Worm (Caenorhabditis elegans) whole organism, mixed stage, embryonic: ENCODE results near the gene Y116A8C.44.

ENCODE experiments used
- M03D4.4 ChIP-seq: sonication (generic microtip); optimal IDR thresholded peaks from 2 replicates; lab custom pipeline; 2017; ENCODE audit warnings: mild to moderate bottlenecking, missing genetic modification characterization, missing compliant biosample characterization
- bed-3 ChIP-seq: fragments of 200-800 bp; sonication (Bioruptor generic); optimal IDR thresholded peaks from 3 replicates; lab custom pipeline; 2018; ENCODE audit warnings: mild to moderate bottlenecking, missing genetic modification characterization, moderate library complexity, missing compliant biosample characterization
- blmp-1 ChIP-seq: fragments of 150-350 bp; optimal IDR thresholded peaks from 2 replicates; lab custom pipeline; 2014; ENCODE audit warnings: missing biosample characterization, missing genetic modification characterization
- ceh-39 ChIP-seq: fragments of 150-350 bp; optimal IDR thresholded peaks from 2 replicates; lab custom pipeline; 2014; ENCODE audit warnings: missing biosample characterization, missing genetic modification characterization
- ceh-43 ChIP-seq: fragments of 200-800 bp; sonication (Bioruptor generic); optimal IDR thresholded peaks from 2 replicates; lab custom pipeline; 2018; ENCODE audit warnings: mild to moderate bottlenecking, missing genetic modification characterization, moderate library complexity, missing compliant biosample characterization
- ceh-83 ChIP-seq: fragments of 200-800 bp; sonication (Bioruptor generic); optimal IDR thresholded peaks from 2 replicates; lab custom pipeline; 2018; ENCODE audit warnings: mild to moderate bottlenecking, missing genetic modification characterization, missing compliant biosample characterization
- ces-1 ChIP-seq: fragments of 150-350 bp; optimal IDR thresholded peaks from 2 replicates; lab custom pipeline; 2014; ENCODE audit warnings: missing biosample characterization, missing genetic modification reagents, missing genetic modification characterization
- cnd-1 ChIP-seq: fragments of 200-800 bp; sonication (Bioruptor generic); optimal IDR thresholded peaks from 2 replicates; lab custom pipeline; 2018; ENCODE audit warnings: mild to moderate bottlenecking, missing genetic modification characterization, missing compliant biosample characterization
- drap-1 ChIP-seq: fragments of 200-800 bp; sonication (Bioruptor generic); optimal IDR thresholded peaks from 3 replicates; lab custom pipeline; 2018; ENCODE audit warnings: mild to moderate bottlenecking, missing genetic modification characterization, missing compliant biosample characterization
- elt-1 ChIP-seq: sonication (generic microtip); optimal IDR thresholded peaks from 2 replicates; lab custom pipeline; 2017; ENCODE audit warnings: missing genetic modification characterization, mild to moderate bottlenecking, missing compliant biosample characterization, antibody characterized with exemption, moderate library complexity, borderline replicate concordance; ENCODE audit not compliant: insufficient read depth
- elt-3 ChIP-seq: fragments of 150-350 bp; optimal IDR thresholded peaks from 2 replicates; lab custom pipeline; 2014; ENCODE audit warnings: missing biosample characterization, missing genetic modification characterization
- flh-1 ChIP-seq: fragments of 200-800 bp; sonication (Bioruptor generic); optimal IDR thresholded peaks from 2 replicates; lab custom pipeline; 2018; ENCODE audit warnings: mild to moderate bottlenecking, missing genetic modification characterization, moderate library complexity, missing compliant biosample characterization
- ham-2 ChIP-seq: fragments of 200-800 bp; sonication (Bioruptor generic); optimal IDR thresholded peaks from 2 replicates; lab custom pipeline; 2018; ENCODE audit warnings: mild to moderate bottlenecking, missing genetic modification characterization, missing compliant biosample characterization
- hlh-1 ChIP-seq: fragments of 150-350 bp; optimal IDR thresholded peaks from 2 replicates; lab custom pipeline; 2014; ENCODE audit warnings: missing biosample characterization, missing genetic modification reagents, missing genetic modification characterization
- lin-13 ChIP-seq: fragments of 150-350 bp; optimal IDR thresholded peaks from 2 replicates; lab custom pipeline; 2014; ENCODE audit warnings: missing biosample characterization, missing genetic modification characterization
- lin-32 ChIP-seq: fragments of 200-800 bp; sonication (Bioruptor generic); optimal IDR thresholded peaks from 2 replicates; lab custom pipeline; 2018; ENCODE audit warnings: mild to moderate bottlenecking, missing genetic modification characterization, missing compliant biosample characterization
- lsy-2 ChIP-seq: fragments of 150-350 bp; optimal IDR thresholded peaks from 2 replicates; lab custom pipeline; 2014; ENCODE audit warnings: missing biosample characterization, missing genetic modification characterization
- mab-5 ChIP-seq: fragments of 150-350 bp; optimal IDR thresholded peaks from 2 replicates; lab custom pipeline; 2014; ENCODE audit warnings: missing biosample characterization, missing genetic modification characterization
- mep-1 ChIP-seq: fragments of 150-350 bp; optimal IDR thresholded peaks from 2 replicates; lab custom pipeline; 2017; ENCODE audit warnings: missing biosample characterization, missing genetic modification reagents, missing genetic modification characterization, inconsistent platforms
- mls-2 ChIP-seq: sonication (generic microtip); optimal IDR thresholded peaks from 2 replicates; lab custom pipeline; 2016; ENCODE audit warnings: mild to moderate bottlenecking, missing genetic modification characterization, moderate library complexity, missing compliant biosample characterization
- nhr-12 ChIP-seq: fragments of 150-350 bp; optimal IDR thresholded peaks from 2 replicates; lab custom pipeline; 2014; ENCODE audit warnings: missing biosample characterization, missing genetic modification characterization
- nhr-237 ChIP-seq: fragments of 150-350 bp; optimal IDR thresholded peaks from 2 replicates; lab custom pipeline; 2014; ENCODE audit warnings: missing biosample characterization, missing genetic modification characterization
- nhr-28 ChIP-seq: fragments of 150-350 bp; optimal IDR thresholded peaks from 2 replicates; lab custom pipeline; 2014; ENCODE audit warnings: missing biosample characterization, missing genetic modification characterization
- nhr-76 ChIP-seq: sonication (generic microtip); optimal IDR thresholded peaks from 2 replicates; lab custom pipeline; 2017; ENCODE audit warnings: missing biosample characterization, missing genetic modification characterization
- pha-4 ChIP-seq: fragments of 150-350 bp; optimal IDR thresholded peaks from 2 replicates; lab custom pipeline; 2018; ENCODE audit warnings: missing biosample characterization, missing genetic modification reagents, missing genetic modification characterization
- sem-2 ChIP-seq: fragments of 200-800 bp; sonication (Bioruptor generic); optimal IDR thresholded peaks from 2 replicates; lab custom pipeline; 2018; ENCODE audit warnings: mild to moderate bottlenecking, missing genetic modification characterization, missing compliant biosample characterization
- snpc-4 ChIP-seq: fragments of 150-350 bp; optimal IDR thresholded peaks from 2 replicates; lab custom pipeline; 2014; ENCODE audit warnings: missing biosample characterization, missing genetic modification characterization
- sptf-1 ChIP-seq: sonication (generic microtip); optimal IDR thresholded peaks from 2 replicates; lab custom pipeline; 2017; ENCODE audit warnings: mild to moderate bottlenecking, missing genetic modification characterization, moderate library complexity, missing compliant biosample characterization
- tbx-8 ChIP-seq: fragments of 200-800 bp; sonication (Bioruptor generic); optimal IDR thresholded peaks from 2 replicates; lab custom pipeline; 2018; ENCODE audit warnings: mild to moderate bottlenecking, missing genetic modification characterization, moderate library complexity, missing compliant biosample characterization
- unc-120 ChIP-seq: sonication (generic microtip); optimal IDR thresholded peaks from 2 replicates; lab custom pipeline; 2017; ENCODE audit warnings: missing genetic modification characterization, missing compliant biosample characterization; ENCODE audit not compliant: poor library complexity, severe bottlenecking
- unc-39 ChIP-seq: fragments of 150-350 bp; optimal IDR thresholded peaks from 2 replicates; lab custom pipeline; 2014; ENCODE audit warnings: missing biosample characterization, missing genetic modification characterization
- unc-62 ChIP-seq: fragments of 150-350 bp; optimal IDR thresholded peaks from 2 replicates; lab custom pipeline; 2014; ENCODE audit warnings: missing biosample characterization, missing genetic modification reagents, missing genetic modification characterization
- zip-8 ChIP-seq: fragments of 150-350 bp; optimal IDR thresholded peaks from 2 replicates; lab custom pipeline; 2014; ENCODE audit warnings: missing biosample characterization, missing genetic modification characterization
- ztf-11 ChIP-seq: fragments of 150-350 bp; optimal IDR thresholded peaks from 2 replicates; lab custom pipeline; 2014; ENCODE audit warnings: missing biosample characterization, missing genetic modification characterization

The Y116A8C.44 gene

DNA sequence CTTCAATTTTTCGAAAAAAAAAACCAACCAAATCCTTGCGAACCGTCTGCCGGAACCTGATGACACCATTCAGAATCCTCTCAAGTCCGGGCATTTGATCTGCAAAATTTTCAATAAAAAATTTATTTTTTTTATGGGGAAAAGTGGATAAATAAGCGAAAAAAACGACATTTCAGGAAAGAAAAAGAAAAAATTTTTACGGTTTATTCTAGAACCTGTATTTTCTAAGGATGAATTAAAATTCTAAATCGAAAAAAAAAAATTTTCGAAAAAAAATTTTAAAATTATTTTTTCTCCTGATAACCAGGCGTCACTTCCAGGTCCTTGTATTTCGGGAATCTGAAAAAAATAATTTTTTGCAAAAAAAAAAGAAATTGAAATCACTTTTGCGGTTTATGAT lies 42.2 kb upstream of the Y116A8C.44 start, which contains the start of gene bca-2:
TSS of gene bca-2 (minus strand) at position 101 of the 400 bp plus-strand sequence.
- TF ChIP-seq nhr-28 (no peak), mls-2 (tag; lab: Kevin White, UChicago) (no peak), unc-39 (no peak), unc-62 (GFP tag; lab: Kevin White, UChicago) (no peak), blmp-1 (tag; lab: Kevin White, UChicago) (no peak), flh-1 (GFP tag; lab: Kevin White, UChicago) (no peak), nhr-76 (tag; lab: Kevin White, UChicago) (no peak), ceh-83 (GFP tag; lab: Kevin White, UChicago) (no peak), pha-4 (tag; lab: Kevin White, UChicago) (no peak), ceh-39 (no peak), elt-3 (tag; lab: Kevin White, UChicago) (no peak), nhr-12 (no peak), sptf-1 (no peak), ces-1 (GFP tag; lab: Kevin White, UChicago) (no peak), cnd-1 (no peak), unc-120 (tag; lab: Kevin White, UChicago) (no peak), hlh-1 (tag; lab: Kevin White, UChicago) (no peak)

DNA sequence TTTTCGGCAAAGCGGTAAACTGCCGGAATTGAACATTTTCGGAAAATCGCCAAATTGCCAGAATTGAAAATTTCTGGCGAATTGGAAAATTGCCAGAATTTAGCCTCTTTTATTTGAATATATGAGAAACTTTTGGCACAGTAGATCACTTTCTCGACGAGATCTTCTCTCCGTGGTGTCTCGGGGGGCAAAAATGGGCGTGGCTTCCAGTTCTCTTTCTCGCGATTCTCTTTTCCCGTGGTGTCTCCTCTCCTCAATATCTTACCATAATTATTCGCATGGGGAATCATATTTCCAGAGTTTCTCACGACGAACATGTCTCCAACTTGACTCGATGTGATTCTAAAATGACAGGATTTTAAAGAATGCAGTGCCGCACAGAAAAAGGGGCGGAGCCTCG lies 41.2 kb upstream of the Y116A8C.44 start:
- no peak for TF ChIP-seq snpc-4 (tag; lab: Kevin White, UChicago)
- TF ChIP-seq ztf-11 (tag; lab: Kevin White, UChicago): no peak
- no peak for TF ChIP-seq elt-3 (tag; lab: Kevin White, UChicago)
- peak; percentile 30 for TF ChIP-seq cnd-1
- TF ChIP-seq lsy-2 (tag; lab: Kevin White, UChicago): no peak
- no peak for TF ChIP-seq hlh-1 (tag; lab: Kevin White, UChicago)
- TF ChIP-seq sptf-1: peak; percentile 18
- TF ChIP-seq, all 35 proteins: peak for 2

ce11 chrIV:17096168-17096567 lies 38.2 kb upstream of the Y116A8C.44 start, which contains the start of gene Y116A8C.27:
Gene Y116A8C.27, minus strand, starts transcription at chrIV:17096268.
- TF ChIP-seq flh-1 (GFP tag; lab: Kevin White, UChicago) (no peak), mep-1 (tag; lab: Kevin White, UChicago) (no peak), lsy-2 (tag; lab: Kevin White, UChicago) (no peak)

ce11 chrIV:17093701-17094100 lies 35.8 kb upstream of the Y116A8C.44 start, which contains the start of gene Y116A8C.29:
Gene Y116A8C.29, plus strand, starts transcription at chrIV:17094028.
- TF ChIP-seq mls-2 (tag; lab: Kevin White, UChicago) (no peak), M03D4.4 (tag; lab: Kevin White, UChicago) (no peak), ceh-43 (GFP tag; lab: Kevin White, UChicago) (no peak), zip-8 (no peak), nhr-12 (no peak), mab-5 (tag; lab: Kevin White, UChicago) (no peak), elt-3 (tag; lab: Kevin White, UChicago) (no peak), tbx-8 (GFP tag; lab: Kevin White, UChicago) (no peak)

- no peak for TF ChIP-seq mab-5 (tag; lab: Kevin White, UChicago)
- TF ChIP-seq mls-2 (tag; lab: Kevin White, UChicago): no peak
- no peak for TF ChIP-seq ces-1 (GFP tag; lab: Kevin White, UChicago)
- no peak for TF ChIP-seq elt-1
- no peak for TF ChIP-seq snpc-4 (tag; lab: Kevin White, UChicago)
- no peak for TF ChIP-seq ceh-83 (GFP tag; lab: Kevin White, UChicago)
- TF ChIP-seq mep-1 (tag; lab: Kevin White, UChicago): no peak
- TF ChIP-seq pha-4 (tag; lab: Kevin White, UChicago): no peak
Observed at ce11 chrIV:17088849-17089248, 30.9 kb upstream of the Y116A8C.44 start, which contains the start of gene Y116A8C.43. Gene Y116A8C.43, plus strand, starts transcription at chrIV:17088851.

DNA sequence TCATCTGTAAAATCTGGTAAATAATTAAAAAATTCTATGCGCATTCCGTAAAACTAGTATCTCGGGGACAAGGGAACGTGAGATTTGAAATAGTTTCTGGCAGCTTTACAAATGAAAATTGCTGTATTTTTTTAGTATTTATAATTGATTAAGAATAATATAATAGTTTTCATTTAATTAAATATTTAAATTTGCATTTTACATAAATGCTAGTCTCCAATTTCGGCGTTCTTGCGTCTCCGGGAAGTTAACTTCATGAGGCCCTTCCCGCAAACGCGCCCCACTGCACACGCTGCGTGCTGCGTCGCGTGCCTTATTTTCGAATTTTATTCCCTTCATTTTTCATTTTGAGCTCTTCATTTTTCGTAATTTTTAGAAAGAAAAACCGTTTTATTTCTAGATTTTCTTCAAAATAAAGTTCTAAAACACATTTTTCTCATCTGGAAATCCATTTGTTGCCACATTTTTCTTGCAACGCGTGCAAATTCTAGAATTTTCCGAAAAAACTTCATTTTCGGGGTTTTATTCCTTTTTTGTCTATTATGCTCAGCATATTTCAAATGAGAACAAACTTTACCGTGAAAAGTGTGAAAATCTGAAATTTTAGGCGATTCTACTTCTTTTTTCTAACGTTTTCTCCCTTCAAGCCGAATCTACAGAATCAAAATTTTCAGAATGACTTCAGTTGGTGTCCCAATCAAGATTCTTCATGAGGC lies 29.6 kb upstream of the Y116A8C.44 start, which contains the start of the genes snx-13 and snr-1:
TSS of gene snx-13 (minus strand) at position 55 of the 716 bp plus-strand sequence.
TSS of gene snr-1 (plus strand) at position 666 of the 716 bp plus-strand sequence.
- peak; percentile 58 for TF ChIP-seq nhr-237
- TF ChIP-seq lin-32: peak; percentile 84
- no peak for TF ChIP-seq unc-62 (GFP tag; lab: Kevin White, UChicago)
- peak; percentile 58 for TF ChIP-seq ceh-39
- TF ChIP-seq ztf-11 (tag; lab: Kevin White, UChicago): no peak
- TF ChIP-seq zip-8: no peak
- TF ChIP-seq flh-1 (GFP tag; lab: Kevin White, UChicago): peak; percentile 33
- peak; percentile 86 for TF ChIP-seq mls-2 (tag; lab: Kevin White, UChicago)
- peak; percentile 90 for TF ChIP-seq ceh-83 (GFP tag; lab: Kevin White, UChicago)
- no peak for TF ChIP-seq unc-39
- TF ChIP-seq ham-2 (GFP tag; lab: Kevin White, UChicago): peak; percentile 58
- peak; percentile 71 for TF ChIP-seq ces-1 (GFP tag; lab: Kevin White, UChicago)
- no peak for TF ChIP-seq elt-3 (tag; lab: Kevin White, UChicago)
- TF ChIP-seq cnd-1: peak; percentile 92
- peak; percentile 82 for TF ChIP-seq ceh-43 (GFP tag; lab: Kevin White, UChicago)
- peak; percentile 51 for TF ChIP-seq unc-120 (tag; lab: Kevin White, UChicago)
- peak; percentile 77 for TF ChIP-seq mep-1 (tag; lab: Kevin White, UChicago)
- peak; percentile 80 for TF ChIP-seq sem-2
- TF ChIP-seq drap-1 (GFP tag; lab: Kevin White, UChicago): peak; percentile 87
- TF ChIP-seq lin-13 (tag; lab: Kevin White, UChicago): peak; percentile 66
- peak; percentile 82 for TF ChIP-seq bed-3 (GFP tag; lab: Kevin White, UChicago)
- TF ChIP-seq elt-1: no peak
- TF ChIP-seq lsy-2 (tag; lab: Kevin White, UChicago): peak; percentile 72
- no peak for TF ChIP-seq mab-5 (tag; lab: Kevin White, UChicago)
- TF ChIP-seq snpc-4 (tag; lab: Kevin White, UChicago): no peak
- TF ChIP-seq blmp-1 (tag; lab: Kevin White, UChicago): no peak
